Worm (Caenorhabditis elegans): ENCODE results near the gene shl-1.

ce11 chrIV:6417612-6418011, 33.7 kb upstream of the shl-1 start:
- TF ChIP-seq lsy-2 (tag; optimal IDR thresholded peaks at IDR 0.05) (no peak), alr-1 (tag; optimal IDR thresholded peaks at IDR 0.05; ENCODE audit: borderline replicate concordance) (no peak)

Measured in whole organism, L1 larva.